Fruit fly (Drosophila melanogaster) whole organism: ENCODE results near the gene CG4956.

Experiments used
- CG8478 ChIP-seq: fragments of >200 bp; optimal IDR thresholded peaks from 2 replicates; lab custom pipeline; 2018; ENCODE audit warnings: inconsistent platforms
- Dll ChIP-seq: fragments of >200 bp; optimal IDR thresholded peaks from 2 replicates; lab custom pipeline; 2017
- EcR ChIP-seq, 2 experiments: fragments of >200 bp; optimal IDR thresholded peaks; 2 replicates each; lab custom pipeline; 2017; ENCODE audit warnings: missing biosample characterization in 2 of 2, missing genetic modification characterization in 2 of 2, missing genetic modification reagents in 2 of 2
- pan ChIP-seq: fragments of >200 bp; optimal IDR thresholded peaks from 2 replicates; lab custom pipeline; 2017
- psq ChIP-seq: fragments of >200 bp; optimal IDR thresholded peaks from 2 replicates; lab custom pipeline; 2017
- usp ChIP-seq: fragments of >200 bp; optimal IDR thresholded peaks from 2 replicates; lab custom pipeline; 2017; ENCODE audit warnings: missing biosample characterization, missing genetic modification characterization, mixed read lengths

The CG4956 gene

DNA sequence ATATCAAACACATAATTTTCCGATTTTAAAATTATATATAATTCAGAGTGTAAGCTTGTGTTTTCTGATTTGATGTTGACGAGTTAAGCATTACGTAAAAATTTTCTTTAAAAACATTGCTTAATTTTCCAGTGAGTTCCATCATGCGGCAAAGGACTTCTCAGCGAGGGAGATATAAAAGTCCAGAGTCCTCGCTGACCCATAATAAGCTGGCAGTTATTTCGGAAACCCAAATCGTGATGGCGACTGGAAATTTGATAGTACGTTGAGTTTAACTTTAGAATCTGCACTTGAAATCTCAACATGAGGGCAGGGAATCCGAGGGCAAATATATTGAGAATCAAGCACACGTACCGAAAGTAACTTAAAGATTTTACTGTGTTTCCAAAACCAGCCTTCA is 2.8 kb downstream of the CG4956 start, which contains the start of the genes CG17197 and CG17198:
CG17197 (minus strand) TSS at position 101 of the 400 bp plus-strand sequence.
CG17198 (minus strand) TSS at position 101 of the 400 bp plus-strand sequence.
- TF ChIP-seq pan (lab: Kevin White, UChicago) (no peak), Dll (lab: Kevin White, UChicago) (no peak), usp (GFP tag; lab: Kevin White, UChicago) (no peak), CG8478 (lab: Kevin White, UChicago) (no peak), EcR (GFP tag; optimal IDR thresholded peaks at IDR 0.05; lab: Kevin White, UChicago) (no peak), psq (no peak)

DNA sequence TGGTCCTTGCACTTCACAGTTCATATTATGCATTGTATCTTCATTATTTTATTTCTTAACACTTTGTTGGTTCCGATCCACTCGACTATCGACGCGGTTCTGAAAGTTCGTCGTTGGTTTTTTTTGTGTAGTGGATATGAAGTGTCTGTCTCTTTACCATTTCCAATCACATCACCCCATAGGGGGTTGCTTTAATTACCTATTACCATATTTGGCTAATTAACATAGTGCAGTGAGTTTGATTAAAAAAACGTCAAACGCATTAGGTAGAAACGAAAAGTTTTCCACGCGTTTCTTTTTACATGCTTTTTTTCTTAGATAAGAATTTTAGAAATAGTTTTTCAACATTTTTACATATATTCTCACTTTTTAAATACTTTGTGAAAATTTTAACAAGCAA is 15.1 kb downstream of the CG4956 start, which contains the start of gene LpR1:
LpR1 (minus strand) TSS at position 101 of the 400 bp plus-strand sequence.
- TF ChIP-seq usp (GFP tag; lab: Kevin White, UChicago): no peak
- no peak for TF ChIP-seq Dll (lab: Kevin White, UChicago)

DNA sequence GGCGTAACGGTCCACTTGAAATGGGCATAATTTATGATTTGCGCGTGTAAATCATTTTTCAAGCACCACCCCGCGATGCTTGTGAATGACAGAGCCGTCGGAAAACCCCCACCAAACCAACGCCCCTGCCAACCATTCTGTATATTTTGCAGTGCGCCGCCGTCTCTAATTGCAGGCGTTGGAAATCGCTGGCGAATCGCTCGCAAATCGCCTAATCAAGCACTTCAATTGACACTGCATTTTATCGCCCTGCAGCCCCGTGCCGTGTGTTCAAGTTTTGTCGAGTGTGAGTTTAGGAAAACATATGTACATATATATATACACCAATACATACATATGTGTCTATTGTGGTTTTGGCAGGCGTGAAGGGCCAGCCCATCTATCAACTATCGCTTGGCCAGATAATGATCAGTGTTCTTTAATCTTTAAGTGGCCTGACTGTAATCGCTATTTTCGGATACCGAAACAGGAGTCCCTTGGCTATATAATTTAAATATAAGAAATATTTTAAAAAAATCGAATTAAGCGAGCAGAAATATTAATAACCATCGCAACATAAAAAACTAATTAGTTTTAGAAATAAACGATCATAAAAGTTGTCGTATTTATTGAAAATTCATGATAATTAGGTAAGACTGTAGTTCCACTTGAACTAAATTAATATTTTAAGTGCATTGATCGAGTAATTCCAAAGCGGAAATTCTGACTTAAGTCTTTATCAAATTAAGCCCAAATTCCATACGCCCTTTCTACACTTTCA is 15.9 kb downstream of the CG4956 start:
- TF ChIP-seq Dll (lab: Kevin White, UChicago) (no peak), psq (no peak), EcR (GFP tag; optimal IDR thresholded peaks at IDR 0.05; lab: Kevin White, UChicago) (no peak), usp (GFP tag; lab: Kevin White, UChicago) (no peak), CG8478 (lab: Kevin White, UChicago) (no peak), pan (lab: Kevin White, UChicago) (no peak)

DNA sequence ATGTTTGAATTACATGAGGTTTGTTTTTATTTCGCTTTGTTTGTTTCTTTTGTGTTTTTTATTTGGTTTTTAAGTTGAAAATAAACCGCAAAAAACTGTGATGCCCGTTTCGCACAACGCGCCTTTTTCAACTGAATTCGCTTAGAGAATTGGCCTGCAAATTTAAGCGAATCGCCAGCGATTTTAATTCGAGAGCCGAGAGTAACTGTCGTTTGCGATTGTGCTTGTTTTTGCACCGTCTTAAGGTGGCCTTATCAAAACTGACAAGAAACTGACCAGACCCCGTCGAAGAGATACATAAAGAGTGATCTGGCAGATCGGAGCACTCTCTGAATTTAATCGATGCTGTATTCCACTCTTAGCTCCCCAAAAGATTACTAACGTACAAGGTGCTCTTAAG is 17.9 kb downstream of the CG4956 start:
- no peak for TF ChIP-seq usp (GFP tag; lab: Kevin White, UChicago)
- TF ChIP-seq CG8478 (lab: Kevin White, UChicago): no peak
- TF ChIP-seq Dll (lab: Kevin White, UChicago): no peak
- TF ChIP-seq EcR (GFP tag; optimal IDR thresholded peaks at IDR 0.05; lab: Kevin White, UChicago): no peak
- TF ChIP-seq psq: no peak
- TF ChIP-seq pan (lab: Kevin White, UChicago): no peak

DNA sequence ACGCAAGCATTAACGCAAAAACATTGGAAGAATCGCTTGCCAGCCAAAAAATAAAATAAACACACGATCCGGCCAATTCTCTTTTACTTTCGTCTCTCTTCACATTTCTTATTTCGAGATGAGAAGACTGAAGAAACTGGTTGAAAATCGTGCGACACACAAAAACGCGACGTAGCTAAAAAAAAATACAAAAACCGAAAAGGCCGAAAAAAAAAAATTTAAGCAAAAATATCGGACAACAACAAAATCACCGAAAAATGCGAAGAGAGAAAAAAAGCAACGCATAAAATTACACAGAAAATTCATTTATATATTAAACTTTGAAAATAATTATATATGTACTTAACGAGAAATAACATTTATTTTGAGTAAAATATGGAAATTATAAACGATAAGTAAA is 18.7 kb downstream of the CG4956 start:
- TF ChIP-seq Dll (lab: Kevin White, UChicago): no peak
- TF ChIP-seq pan (lab: Kevin White, UChicago): no peak
- no peak for TF ChIP-seq usp (GFP tag; lab: Kevin White, UChicago)
- no peak for TF ChIP-seq EcR (GFP tag; optimal IDR thresholded peaks at IDR 0.05; lab: Kevin White, UChicago)
- TF ChIP-seq psq: no peak
- TF ChIP-seq CG8478 (lab: Kevin White, UChicago): no peak

DNA sequence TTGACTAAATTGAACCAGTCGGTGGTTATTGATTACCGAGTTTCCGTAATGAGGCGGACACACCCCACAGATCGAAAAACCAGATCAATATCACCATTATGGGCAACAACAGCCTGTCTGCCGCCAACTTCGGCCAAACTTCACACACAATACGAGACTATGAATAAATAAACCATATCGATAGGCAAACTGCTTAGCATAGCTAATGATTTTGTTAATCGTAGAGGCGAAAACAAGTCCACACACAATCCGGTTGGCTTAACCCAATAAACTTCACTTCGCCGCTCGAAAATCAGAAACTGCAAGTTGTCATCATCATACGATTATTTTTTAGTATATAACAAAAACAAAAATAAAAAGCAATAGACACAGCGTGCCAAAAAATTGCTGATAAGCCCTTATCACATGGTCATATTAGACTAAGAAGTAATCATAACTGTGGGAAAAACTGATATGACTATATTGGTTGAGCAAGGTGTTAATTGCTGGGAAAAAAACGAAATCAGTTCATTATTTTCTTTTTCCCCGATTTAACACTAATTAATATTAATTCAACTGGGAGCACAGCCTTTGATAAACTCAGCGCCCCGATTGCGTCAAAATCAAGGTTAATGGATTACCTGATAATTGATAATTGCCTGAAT is 22.1 kb downstream of the CG4956 start:
- TF ChIP-seq Dll (lab: Kevin White, UChicago): no peak
- TF ChIP-seq pan (lab: Kevin White, UChicago): no peak
- no peak for TF ChIP-seq psq
- no peak for TF ChIP-seq EcR (GFP tag; optimal IDR thresholded peaks at IDR 0.05; lab: Kevin White, UChicago)
- no peak for TF ChIP-seq usp (GFP tag; lab: Kevin White, UChicago)
- TF ChIP-seq CG8478 (lab: Kevin White, UChicago): no peak

DNA sequence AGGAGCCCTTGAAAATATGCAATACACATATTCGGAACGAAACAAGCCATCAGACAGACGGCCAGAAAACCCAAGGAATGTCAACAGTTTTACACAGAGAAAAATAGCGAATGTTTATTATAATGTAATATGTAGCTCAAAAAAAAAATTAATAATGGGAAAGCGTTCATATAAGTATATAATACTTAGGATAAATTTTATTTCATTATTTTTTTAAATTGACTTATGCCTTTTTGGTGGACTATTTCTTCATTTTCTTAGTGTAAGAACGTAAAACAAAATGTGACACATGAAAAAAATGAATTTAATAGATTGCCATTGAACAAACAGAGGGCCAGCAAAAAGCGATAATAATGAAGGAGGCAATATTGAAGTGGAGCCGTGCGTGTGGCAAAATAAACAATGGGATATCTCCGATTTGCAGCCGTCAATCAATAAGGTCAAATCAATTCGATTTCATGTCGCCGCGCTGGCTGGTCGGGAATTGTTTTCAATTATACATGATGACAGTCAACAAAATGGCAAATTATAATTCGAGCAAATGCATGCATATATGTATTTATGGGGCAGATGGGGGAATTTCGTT is 23.2 kb downstream of the CG4956 start:
- TF ChIP-seq EcR (GFP tag; optimal IDR thresholded peaks at IDR 0.05; lab: Kevin White, UChicago): no peak
- TF ChIP-seq Dll (lab: Kevin White, UChicago): no peak
- TF ChIP-seq usp (GFP tag; lab: Kevin White, UChicago): no peak
- no peak for TF ChIP-seq pan (lab: Kevin White, UChicago)
- TF ChIP-seq psq: no peak
- no peak for TF ChIP-seq CG8478 (lab: Kevin White, UChicago)

DNA sequence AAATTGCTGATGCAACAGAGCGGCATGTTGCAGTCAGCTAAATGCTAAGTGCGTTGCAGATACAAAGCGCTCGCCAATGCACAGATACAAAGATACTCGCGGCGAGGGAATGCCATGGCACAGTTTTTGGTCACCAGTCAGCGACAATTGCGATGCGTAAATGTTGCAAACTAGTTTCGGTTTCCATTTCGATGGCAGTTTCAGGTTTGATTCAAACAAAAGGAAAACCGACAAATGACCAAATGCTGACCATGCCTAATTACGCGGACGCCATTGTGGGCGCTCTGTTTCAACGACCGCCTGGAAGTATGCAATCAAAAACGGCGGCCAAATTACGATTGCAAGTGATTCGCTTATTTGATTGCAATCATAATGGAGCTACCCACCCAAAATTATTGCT is 24.3 kb downstream of the CG4956 start:
- TF ChIP-seq Dll (lab: Kevin White, UChicago) (no peak), pan (lab: Kevin White, UChicago) (no peak), usp (GFP tag; lab: Kevin White, UChicago) (no peak), psq (no peak), CG8478 (lab: Kevin White, UChicago) (no peak), EcR (GFP tag; optimal IDR thresholded peaks at IDR 0.05; lab: Kevin White, UChicago) (no peak)

DNA sequence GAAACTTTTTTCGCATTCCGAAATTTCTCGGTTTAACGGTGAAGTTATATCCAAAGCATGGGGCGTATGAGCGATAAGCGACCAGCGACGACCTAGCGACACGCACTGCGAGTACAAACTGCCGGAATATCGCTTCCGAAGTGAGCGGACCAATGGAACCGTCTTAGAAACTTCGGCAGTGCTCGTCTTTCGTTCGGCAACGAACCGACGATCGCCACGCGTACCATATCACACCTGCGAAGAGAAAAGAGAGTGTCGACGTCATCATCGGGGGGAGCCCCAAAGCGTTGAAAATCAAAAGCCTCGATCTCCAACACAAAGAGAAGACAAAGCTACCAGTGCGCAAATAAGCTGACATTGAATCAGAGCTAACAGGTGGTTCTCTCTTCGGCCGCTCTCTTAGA is 37.8 kb downstream of the CG4956 start, which contains the start of gene LpR2:
LpR2 (minus strand) TSS at position 118 of the 404 bp plus-strand sequence.
- TF ChIP-seq psq: no peak
- no peak for TF ChIP-seq CG8478 (lab: Kevin White, UChicago)
- TF ChIP-seq usp (GFP tag; lab: Kevin White, UChicago): no peak

DNA sequence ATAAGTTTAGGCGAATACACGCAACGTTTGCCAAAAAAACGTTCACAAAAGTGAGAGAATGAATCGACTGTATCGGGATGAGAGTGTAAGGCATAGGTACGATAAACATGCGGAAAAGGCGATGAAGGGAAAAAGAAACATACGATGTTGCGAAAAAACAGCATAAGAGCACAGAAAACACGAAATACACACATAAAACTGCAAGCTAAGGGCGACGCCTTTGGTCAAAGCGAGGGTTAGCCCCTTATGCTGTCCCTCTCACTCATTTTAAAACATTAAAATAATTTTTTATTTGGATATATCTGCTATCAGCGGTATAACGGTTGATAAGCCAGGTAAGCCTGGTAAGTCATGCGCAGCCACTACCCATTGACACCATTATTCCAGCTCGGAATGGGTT is 38.4 kb downstream of the CG4956 start:
- TF ChIP-seq CG8478 (lab: Kevin White, UChicago) (no peak), usp (GFP tag; lab: Kevin White, UChicago) (no peak), Dll (lab: Kevin White, UChicago) (no peak), EcR (GFP tag; optimal IDR thresholded peaks at IDR 0.05; lab: Kevin White, UChicago) (no peak), psq (no peak), pan (lab: Kevin White, UChicago) (no peak)

DNA sequence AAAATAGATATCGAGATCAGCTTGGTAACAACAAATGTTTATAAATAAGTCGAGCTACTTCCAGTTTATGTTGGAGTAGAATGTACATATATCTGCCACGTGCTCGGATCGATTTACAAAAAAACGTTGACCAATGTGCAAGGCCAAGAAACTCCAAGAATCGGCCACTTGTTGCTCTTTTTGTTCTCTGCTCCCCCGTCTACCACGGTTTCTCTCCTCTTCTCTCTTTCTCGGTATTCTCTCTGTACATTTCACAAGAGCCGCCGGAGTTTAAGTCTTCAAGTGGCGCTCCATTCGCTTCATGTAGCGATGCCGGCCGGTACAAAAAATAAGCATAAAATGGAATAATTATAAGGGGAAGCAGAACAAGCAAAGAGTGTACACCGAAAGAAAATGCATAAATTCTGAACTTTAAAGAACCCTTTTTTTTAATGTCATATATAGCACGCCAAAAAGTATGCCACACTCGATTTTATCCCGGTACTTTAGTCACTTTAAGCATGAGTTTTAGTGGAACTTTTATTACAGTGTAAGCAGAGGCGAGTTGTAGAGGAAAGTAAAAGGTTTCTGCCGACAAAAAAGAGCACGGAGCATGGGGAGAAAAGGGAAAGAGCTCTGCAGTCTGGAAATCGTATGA is 40.3 kb downstream of the CG4956 start:
- no peak for TF ChIP-seq pan (lab: Kevin White, UChicago)
- peak in 1 of 2 experiments; percentile 49 for TF ChIP-seq EcR (GFP tag; optimal IDR thresholded peaks at IDR 0.05; lab: Kevin White, UChicago)
